Worm (Caenorhabditis elegans) whole organism, midembryonic: ENCODE measurements around the gene F54H12.8.

Source experiments
- flt-1 ChIP-seq: fragments of 200-800 bp; sonication (Bioruptor generic); IDR thresholded peaks from 2 replicates; pipeline ENCODE4 v1.3.6; 2022; ENCODE audit warnings: missing genetic modification characterization, missing compliant biosample characterization
- klf-2 ChIP-seq: fragments of 200-800 bp; sonication (Bioruptor generic); conservative IDR thresholded peaks from 2 replicates; pipeline ENCODE4 v1.3.6; 2022; ENCODE audit warnings: missing genetic modification reagents, missing genetic modification characterization, missing compliant biosample characterization
- med-1 ChIP-seq: sonication (generic microtip); optimal IDR thresholded peaks from 2 replicates; lab custom pipeline; 2017; ENCODE audit warnings: missing genetic modification characterization, mild to moderate bottlenecking, missing compliant biosample characterization, antibody characterized with exemption, missing genetic modification reagents; ENCODE audit not compliant: insufficient read depth
- ref-1 ChIP-seq: fragments of 200-800 bp; sonication (Bioruptor generic); conservative IDR thresholded peaks from 2 replicates; pipeline ENCODE4 v1.3.6; 2022; ENCODE audit warnings: missing genetic modification reagents, missing genetic modification characterization, missing compliant biosample characterization
- tab-1 ChIP-seq: fragments of 200-800 bp; sonication (Bioruptor generic); IDR thresholded peaks from 2 replicates; pipeline ENCODE4 v1.3.6; 2022; ENCODE audit warnings: missing genetic modification characterization, missing compliant biosample characterization
- ztf-29 ChIP-seq: fragments of 200-800 bp; sonication (Bioruptor generic); IDR thresholded peaks from 2 replicates; pipeline ENCODE4 v1.3.6; 2022; ENCODE audit warnings: missing genetic modification reagents, missing genetic modification characterization, missing compliant biosample characterization

DNA sequence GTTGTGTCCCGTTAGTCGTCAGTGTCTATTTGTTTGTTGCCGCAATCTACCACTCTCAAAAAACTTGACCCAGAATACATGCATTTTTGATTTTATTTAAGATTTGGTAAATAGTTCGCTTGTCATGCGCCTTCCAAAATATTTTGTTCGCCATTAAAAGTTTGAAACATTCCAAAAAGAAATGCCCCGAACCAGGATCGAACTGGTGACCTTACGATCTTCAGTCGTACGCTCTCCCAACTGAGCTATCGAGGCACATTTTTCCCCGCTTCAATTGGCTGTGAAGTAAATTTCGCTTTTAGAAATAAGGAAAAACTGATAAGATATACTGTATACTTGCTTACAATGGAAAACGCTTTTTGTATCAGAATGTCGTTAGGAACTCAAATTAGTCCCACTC lies 9.3 kb upstream of the F54H12.8 start:
- TF ChIP-seq klf-2 (no peak), ztf-29 (no peak), med-1 (GFP tag; lab: Kevin White, UChicago) (no peak), flt-1 (GFP tag; lab: Robert Waterston, UW) (no peak), tab-1 (no peak), ref-1 (GFP tag; lab: Robert Waterston, UW) (no peak)
